Fruit fly (Drosophila melanogaster) whole organism, embryonic: ENCODE measurements around the gene CG12539.
A peak's percentile ranks its signal among the peaks of the same experiment; 100 is the strongest.

ENCODE experiments used
- Atf-2 ChIP-seq: fragments of 200-800 bp; sonication (Bioruptor generic); optimal IDR thresholded peaks from 2 replicates; lab custom pipeline; 2016; ENCODE audit warnings: missing biosample characterization, missing genetic modification characterization
- B-H2 ChIP-seq: fragments of 200-800 bp; sonication (Bioruptor generic); optimal IDR thresholded peaks from 2 replicates; lab custom pipeline; 2018; ENCODE audit warnings: missing biosample characterization, mild to moderate bottlenecking, missing genetic modification characterization
- BEAF-32 ChIP-seq: fragments of 200-800 bp; sonication (Bioruptor generic); optimal IDR thresholded peaks from 3 replicates; lab custom pipeline; 2017; ENCODE audit warnings: missing biosample characterization, missing genetic modification characterization, mild to moderate bottlenecking, moderate library complexity, missing genetic modification reagents
- Blimp-1 ChIP-seq: fragments of 200-800 bp; sonication (Bioruptor generic); optimal IDR thresholded peaks from 3 replicates; lab custom pipeline; 2018; ENCODE audit warnings: missing biosample characterization, missing genetic modification characterization, mild to moderate bottlenecking, moderate library complexity, missing genetic modification reagents
- CG12236 ChIP-seq: fragments of 200-800 bp; sonication (Bioruptor generic); optimal IDR thresholded peaks from 2 replicates; lab custom pipeline; 2016; ENCODE audit warnings: missing biosample characterization, missing genetic modification characterization
- CG12942 ChIP-seq: fragments of 200-800 bp; sonication (Bioruptor generic); optimal IDR thresholded peaks from 3 replicates; lab custom pipeline; 2016; ENCODE audit warnings: missing biosample characterization, missing genetic modification characterization
- CG13287 ChIP-seq: fragments of 200-800 bp; sonication (Bioruptor generic); IDR thresholded peaks from 2 replicates; pipeline ENCODE4 v1.3.6; 2022; ENCODE audit warnings: missing biosample characterization, missing genetic modification characterization; ENCODE audit not compliant: partially characterized antibody
- CG14710 ChIP-seq: fragments of 200-800 bp; sonication (Bioruptor generic); optimal IDR thresholded peaks from 3 replicates; lab custom pipeline; 2019; ENCODE audit warnings: missing biosample characterization, mild to moderate bottlenecking, missing genetic modification characterization, moderate library complexity
- CG1832 ChIP-seq: fragments of 200-800 bp; sonication (Bioruptor generic); optimal IDR thresholded peaks from 2 replicates; lab custom pipeline; 2017; ENCODE audit warnings: missing biosample characterization, mild to moderate bottlenecking, missing genetic modification characterization, inconsistent platforms
- CG2678 ChIP-seq: fragments of 200-800 bp; sonication (Bioruptor generic); optimal IDR thresholded peaks from 3 replicates; lab custom pipeline; 2019; ENCODE audit warnings: missing biosample characterization, mild to moderate bottlenecking, missing genetic modification characterization, moderate library complexity
- CG30403 ChIP-seq: fragments of 200-800 bp; sonication (Bioruptor generic); optimal IDR thresholded peaks from 3 replicates; lab custom pipeline; 2016; ENCODE audit warnings: missing biosample characterization, missing genetic modification characterization
- CG32772 ChIP-seq: fragments of 200-800 bp; sonication (Bioruptor generic); IDR thresholded peaks from 2 replicates; pipeline ENCODE4 v1.3.6; 2022; ENCODE audit warnings: missing biosample characterization, missing genetic modification characterization
- CG3281 ChIP-seq: fragments of 200-800 bp; sonication (Bioruptor generic); optimal IDR thresholded peaks from 3 replicates; lab custom pipeline; 2017; ENCODE audit warnings: missing biosample characterization, mild to moderate bottlenecking, missing genetic modification characterization
- CG3838 ChIP-seq: fragments of 200-800 bp; sonication (Bioruptor generic); optimal IDR thresholded peaks from 3 replicates; lab custom pipeline; 2016; ENCODE audit warnings: missing biosample characterization, missing genetic modification characterization
- CG43689 ChIP-seq: fragments of 200-800 bp; sonication (Bioruptor generic); IDR thresholded peaks from 2 replicates; pipeline ENCODE4 v1.3.6; 2022; ENCODE audit warnings: missing biosample characterization, missing genetic modification characterization
- CG4707 ChIP-seq: fragments of 200-800 bp; sonication (Bioruptor generic); optimal IDR thresholded peaks from 2 replicates; lab custom pipeline; 2018; ENCODE audit warnings: missing biosample characterization, mild to moderate bottlenecking, missing genetic modification characterization, moderate library complexity
- CG5245 ChIP-seq: fragments of 200-800 bp; sonication (Bioruptor generic); optimal IDR thresholded peaks from 3 replicates; lab custom pipeline; 2016; ENCODE audit warnings: missing biosample characterization, missing genetic modification characterization
- CG6765 ChIP-seq: fragments of 200-800 bp; sonication (Bioruptor generic); optimal IDR thresholded peaks from 3 replicates; lab custom pipeline; 2017; ENCODE audit warnings: missing biosample characterization, mild to moderate bottlenecking, missing genetic modification characterization
- CG8924 ChIP-seq: fragments of 200-800 bp; optimal IDR thresholded peaks from 3 replicates; lab custom pipeline; 2019; ENCODE audit warnings: missing biosample characterization, mild to moderate bottlenecking, missing genetic modification characterization, moderate library complexity
- CG9609 ChIP-seq: fragments of 200-800 bp; sonication (Bioruptor generic); optimal IDR thresholded peaks from 3 replicates; lab custom pipeline; 2016; ENCODE audit warnings: missing biosample characterization, missing genetic modification characterization
- CTCF ChIP-seq: fragments of 200-800 bp; sonication (Bioruptor generic); optimal IDR thresholded peaks from 2 replicates; lab custom pipeline; 2017; ENCODE audit warnings: missing biosample characterization, mild to moderate bottlenecking, missing genetic modification characterization, moderate library complexity
- CrebB ChIP-seq: fragments of 200-800 bp; sonication (Bioruptor generic); optimal IDR thresholded peaks from 3 replicates; lab custom pipeline; 2018; ENCODE audit warnings: missing biosample characterization, mild to moderate bottlenecking, missing genetic modification characterization
- Dfd ChIP-seq, 2 experiments: fragments of >200 bp; optimal IDR thresholded peaks; 2 replicates each; lab custom pipeline; 2017; ENCODE audit warnings: missing biosample characterization in 2 of 2, missing genetic modification characterization in 2 of 2
- Doc3 ChIP-seq: fragments of 200-800 bp; sonication (Bioruptor generic); IDR thresholded peaks from 3 replicates; pipeline ENCODE4 v1.3.6; 2022; ENCODE audit warnings: missing biosample characterization, missing genetic modification characterization; ENCODE audit not compliant: partially characterized antibody
- Drgx ChIP-seq: fragments of 200-800 bp; sonication (Bioruptor generic); IDR thresholded peaks from 2 replicates; pipeline ENCODE4 v1.3.6; 2022; ENCODE audit warnings: missing biosample characterization, missing genetic modification characterization
- Elba2 ChIP-seq: fragments of 200-800 bp; sonication (Bioruptor generic); optimal IDR thresholded peaks from 3 replicates; lab custom pipeline; 2016; ENCODE audit warnings: missing biosample characterization, missing genetic modification characterization
- Fer1 ChIP-seq: fragments of 200-800 bp; sonication (Bioruptor generic); optimal IDR thresholded peaks from 2 replicates; lab custom pipeline; 2017; ENCODE audit warnings: missing biosample characterization, mild to moderate bottlenecking, missing genetic modification characterization
- Fer2 ChIP-seq: fragments of 200-800 bp; sonication (Bioruptor generic); optimal IDR thresholded peaks from 2 replicates; lab custom pipeline; 2018; ENCODE audit warnings: missing biosample characterization, mild to moderate bottlenecking, missing genetic modification characterization, moderate library complexity
- Fer3 ChIP-seq: fragments of 200-800 bp; sonication (Bioruptor generic); optimal IDR thresholded peaks from 2 replicates; lab custom pipeline; 2018; ENCODE audit warnings: missing biosample characterization, mild to moderate bottlenecking, missing genetic modification characterization, moderate library complexity
- HHEX ChIP-seq: fragments of 200-800 bp; sonication (Bioruptor generic); optimal IDR thresholded peaks from 3 replicates; lab custom pipeline; 2017; ENCODE audit warnings: missing biosample characterization, mild to moderate bottlenecking, missing genetic modification characterization, missing genetic modification reagents
- HmgZ ChIP-seq: fragments of 200-800 bp; sonication (Bioruptor generic); optimal IDR thresholded peaks from 2 replicates; lab custom pipeline; 2018; ENCODE audit warnings: missing biosample characterization, mild to moderate bottlenecking, missing genetic modification characterization
- Lim3 ChIP-seq: fragments of 200-800 bp; sonication (Bioruptor generic); IDR thresholded peaks from 2 replicates; pipeline ENCODE4 v1.3.6; 2022; ENCODE audit warnings: missing biosample characterization, missing genetic modification characterization
- Lpt ChIP-seq: fragments of >200 bp; optimal IDR thresholded peaks from 2 replicates; lab custom pipeline; 2018; ENCODE audit warnings: missing biosample characterization, missing genetic modification characterization
- MBD-R2 ChIP-seq: fragments of 200-800 bp; sonication (Bioruptor generic); IDR thresholded peaks from 2 replicates; pipeline ENCODE4 v1.3.6; 2022; ENCODE audit warnings: missing biosample characterization, missing genetic modification characterization
- Med ChIP-seq: fragments of 200-800 bp; sonication (Bioruptor generic); peaks from one replicate; lab custom pipeline; 2016; ENCODE audit warnings: missing biosample characterization, missing genetic modification characterization, mild to moderate bottlenecking, inconsistent platforms, moderate library complexity
- bsh ChIP-seq, 2 experiments: fragments of 200-800 bp; sonication (Bioruptor generic); optimal IDR thresholded peaks; 2 replicates each; lab custom pipeline; 2017 to 2018; ENCODE audit warnings: mild to moderate bottlenecking in 2 of 2, missing biosample characterization in 2 of 2, missing genetic modification characterization in 2 of 2, moderate library complexity in 1 of 2
- gce ChIP-seq: fragments of 200-800 bp; sonication (Bioruptor generic); IDR thresholded peaks from 3 replicates; pipeline ENCODE4 v1.3.6; 2022; ENCODE audit warnings: missing biosample characterization, missing genetic modification characterization
- gem ChIP-seq: fragments of 200-800 bp; sonication (Bioruptor generic); optimal IDR thresholded peaks from 2 replicates; lab custom pipeline; 2019; ENCODE audit warnings: missing biosample characterization, mild to moderate bottlenecking, missing genetic modification characterization, moderate library complexity
- gfzf ChIP-seq: fragments of 200-800 bp; sonication (Bioruptor generic); optimal IDR thresholded peaks from 2 replicates; lab custom pipeline; 2016; ENCODE audit warnings: missing biosample characterization, mild to moderate bottlenecking, missing genetic modification characterization, moderate library complexity
- maf-S ChIP-seq: fragments of 200-800 bp; sonication (Bioruptor generic); optimal IDR thresholded peaks from 2 replicates; lab custom pipeline; 2016; ENCODE audit warnings: missing biosample characterization, missing genetic modification characterization
- nom ChIP-seq: fragments of 200-800 bp; sonication (Bioruptor generic); optimal IDR thresholded peaks from 2 replicates; lab custom pipeline; 2017; ENCODE audit warnings: missing biosample characterization, missing genetic modification characterization, mild to moderate bottlenecking, moderate library complexity, missing genetic modification reagents
- phol ChIP-seq: fragments of 200-800 bp; sonication (Bioruptor generic); optimal IDR thresholded peaks from 3 replicates; lab custom pipeline; 2018; ENCODE audit warnings: missing biosample characterization, mild to moderate bottlenecking, missing genetic modification characterization, moderate library complexity
- pita ChIP-seq: fragments of 200-800 bp; sonication (Bioruptor generic); optimal IDR thresholded peaks from 2 replicates; lab custom pipeline; 2017; ENCODE audit warnings: missing biosample characterization, mild to moderate bottlenecking, missing genetic modification characterization
- pnt ChIP-seq: fragments of 200-800 bp; sonication (Bioruptor generic); optimal IDR thresholded peaks from 3 replicates; lab custom pipeline; 2016; ENCODE audit warnings: missing biosample characterization, missing genetic modification characterization
- pum ChIP-seq: fragments of 200-800 bp; sonication (Bioruptor generic); optimal IDR thresholded peaks from 2 replicates; lab custom pipeline; 2016; ENCODE audit warnings: missing biosample characterization, missing genetic modification characterization
- pzg ChIP-seq: fragments of 200-800 bp; sonication (Bioruptor generic); optimal IDR thresholded peaks from 3 replicates; lab custom pipeline; 2018; ENCODE audit warnings: missing biosample characterization, mild to moderate bottlenecking, missing genetic modification characterization, moderate library complexity
- repo ChIP-seq: fragments of 200-800 bp; sonication (Bioruptor generic); optimal IDR thresholded peaks from 2 replicates; lab custom pipeline; 2016; ENCODE audit warnings: missing biosample characterization, missing genetic modification characterization
- slbo ChIP-seq: fragments of 200-800 bp; sonication (Bioruptor generic); IDR thresholded peaks from 2 replicates; pipeline ENCODE4 v1.3.6; 2022; ENCODE audit warnings: missing biosample characterization, missing genetic modification characterization
- sob ChIP-seq: fragments of 200-800 bp; sonication (Bioruptor generic); IDR thresholded peaks from 2 replicates; pipeline ENCODE4 v1.3.6; 2022; ENCODE audit warnings: missing biosample characterization, missing genetic modification characterization
- trh ChIP-seq: fragments of 200-800 bp; sonication (Bioruptor generic); optimal IDR thresholded peaks from 2 replicates; lab custom pipeline; 2016; ENCODE audit warnings: missing biosample characterization, missing genetic modification characterization

The CG12539 gene

dm6 chrX:14882536-14883118, 38.1 kb upstream of the CG12539 start, which contains the start of the genes CG45064 and CG45065 (continued):
- TF ChIP-seq CG4707 = peak; percentile 78
- peak; percentile 87 for TF ChIP-seq phol
- peak; percentile 16 for TF ChIP-seq trh (GFP tag; lab: Kevin White, UChicago)
- TF ChIP-seq CG12942 (GFP tag; lab: Kevin White, UChicago) = peak; percentile 59
- TF ChIP-seq pum = peak; percentile 86
- peak; percentile 13 for TF ChIP-seq CG3838
- TF ChIP-seq sob = peak; percentile 75
- no peak for TF ChIP-seq CG1832
- peak; percentile 91 for TF ChIP-seq gem (tag; lab: Kevin White, UChicago)
- TF ChIP-seq CG9609 (GFP tag; lab: Kevin White, UChicago) = peak; percentile 79
- TF ChIP-seq gce (GFP tag; lab: Robert Waterston, UW) = peak; percentile 81
- TF ChIP-seq pzg (GFP tag; lab: Kevin White, UChicago) = no peak
- TF ChIP-seq CG3281 (GFP tag; lab: Kevin White, UChicago) = peak; percentile 69
- peak; percentile 88 for TF ChIP-seq Drgx (GFP tag; lab: Robert Waterston, UW)
- peak; percentile 68 for TF ChIP-seq CG12236 (GFP tag; lab: Kevin White, UChicago)
- TF ChIP-seq Fer2 = peak; percentile 3
- TF ChIP-seq slbo (GFP tag; lab: Robert Waterston, UW) = peak; percentile 77
- peak; percentile 85 for TF ChIP-seq pnt (GFP tag; lab: Kevin White, UChicago)
- peak; percentile 68 for TF ChIP-seq maf-S (GFP tag; lab: Kevin White, UChicago)
- peak; percentile 81 for TF ChIP-seq CG5245 (GFP tag; lab: Kevin White, UChicago)
- no peak for TF ChIP-seq Elba2 (GFP tag; lab: Kevin White, UChicago)
- peak; percentile 97 for TF ChIP-seq Med
- TF ChIP-seq Dfd (GFP tag; optimal IDR thresholded peaks at IDR 0.05; lab: Kevin White, UChicago) = no peak
- peak; percentile 75 for TF ChIP-seq Fer1
- no peak for TF ChIP-seq Lpt (GFP tag; lab: Kevin White, UChicago)
- TF ChIP-seq bsh (GFP tag; optimal IDR thresholded peaks at IDR 0.05; lab: Kevin White, UChicago) = peak in 1 of 2 experiments; percentile 94
- peak; percentile 65 for TF ChIP-seq Fer3 (tag; lab: Kevin White, UChicago)
- no peak for TF ChIP-seq nom (GFP tag; lab: Kevin White, UChicago)
- peak; percentile 68 for TF ChIP-seq Lim3 (GFP tag; lab: Robert Waterston, UW)
- no peak for TF ChIP-seq B-H2 (GFP tag; lab: Kevin White, UChicago)
- peak; percentile 50 for TF ChIP-seq CTCF
- no peak for TF ChIP-seq CG13287 (GFP tag; lab: Robert Waterston, UW)
- no peak for TF ChIP-seq pita (GFP tag; lab: Kevin White, UChicago)
- TF ChIP-seq CG43689 (GFP tag; lab: Robert Waterston, UW) = no peak
- TF ChIP-seq CrebB (tag; lab: Kevin White, UChicago) = peak; percentile 53
- TF ChIP-seq Atf-2 = peak; percentile 73
- peak; percentile 85 for TF ChIP-seq CG30403
- TF ChIP-seq CG2678 (tag; lab: Kevin White, UChicago) = peak; percentile 93
- peak; percentile 62 for TF ChIP-seq repo (GFP tag; lab: Kevin White, UChicago)
- no peak for TF ChIP-seq Doc3 (GFP tag; lab: Robert Waterston, UW)
- peak; percentile 23 for TF ChIP-seq CG6765 (GFP tag; lab: Kevin White, UChicago)
- TF ChIP-seq HmgZ (tag; lab: Kevin White, UChicago) = peak; percentile 61
- TF ChIP-seq gfzf = no peak
- TF ChIP-seq MBD-R2 (GFP tag; lab: Robert Waterston, UW) = peak; percentile 43; the same call in 1 of the 2 replicates
- TF ChIP-seq CG14710 = peak; percentile 78
- TF ChIP-seq CG32772 = peak; percentile 83
- no peak for TF ChIP-seq BEAF-32 (GFP tag; lab: Kevin White, UChicago)
- TF ChIP-seq Blimp-1 (GFP tag; lab: Kevin White, UChicago) = peak; percentile 100
- peak; percentile 88 for TF ChIP-seq CG8924 (tag; lab: Kevin White, UChicago)
- TF ChIP-seq HHEX (GFP tag; lab: Kevin White, UChicago) = peak; percentile 77
